Fruit fly (Drosophila melanogaster) whole organism, embryonic: ENCODE measurements around the gene tutl.

Source experiments
- Abd-B ChIP-seq: fragments of 200-800 bp; sonication (Bioruptor generic); optimal IDR thresholded peaks from 2 replicates; lab custom pipeline; 2018; ENCODE audit warnings: missing biosample characterization, mild to moderate bottlenecking, missing genetic modification characterization, moderate library complexity
- Antp ChIP-seq: fragments of 200-800 bp; sonication (Bioruptor generic); optimal IDR thresholded peaks from 3 replicates; lab custom pipeline; 2016; ENCODE audit warnings: missing biosample characterization, missing genetic modification characterization
- Atf6 ChIP-seq: fragments of 200-800 bp; sonication (Bioruptor generic); IDR thresholded peaks from 2 replicates; pipeline ENCODE4 v1.3.6; 2022; ENCODE audit warnings: missing biosample characterization, missing genetic modification characterization
- B-H1 ChIP-seq: fragments of 200-800 bp; sonication (Bioruptor generic); IDR thresholded peaks from 3 replicates; pipeline ENCODE4 v1.3.6; 2022; ENCODE audit warnings: missing biosample characterization, missing genetic modification characterization
- BEAF-32 ChIP-seq: fragments of 200-800 bp; sonication (Bioruptor generic); optimal IDR thresholded peaks from 3 replicates; lab custom pipeline; 2017; ENCODE audit warnings: missing biosample characterization, missing genetic modification characterization, mild to moderate bottlenecking, moderate library complexity, missing genetic modification reagents
- Blimp-1 ChIP-seq: fragments of 200-800 bp; sonication (Bioruptor generic); optimal IDR thresholded peaks from 3 replicates; lab custom pipeline; 2018; ENCODE audit warnings: missing biosample characterization, missing genetic modification characterization, mild to moderate bottlenecking, moderate library complexity, missing genetic modification reagents
- CG11093 ChIP-seq: fragments of 200-800 bp; sonication (Bioruptor generic); IDR thresholded peaks from 3 replicates; pipeline ENCODE4 v1.3.6; 2022; ENCODE audit warnings: missing biosample characterization, missing genetic modification characterization
- CG14667 ChIP-seq: fragments of 200-800 bp; sonication (Bioruptor generic); IDR thresholded peaks from 2 replicates; pipeline ENCODE4 v1.3.6; 2022; ENCODE audit warnings: missing biosample characterization, missing genetic modification characterization
- CG17568 ChIP-seq: fragments of 200-800 bp; sonication (Bioruptor generic); optimal IDR thresholded peaks from 2 replicates; lab custom pipeline; 2018; ENCODE audit warnings: missing biosample characterization, mild to moderate bottlenecking, missing genetic modification characterization, moderate library complexity
- CG17802 ChIP-seq: fragments of 200-800 bp; sonication (Bioruptor generic); optimal IDR thresholded peaks from 2 replicates; lab custom pipeline; 2018; ENCODE audit warnings: missing biosample characterization, mild to moderate bottlenecking, missing genetic modification characterization, moderate library complexity
- CG17912 ChIP-seq: fragments of 200-800 bp; sonication (Bioruptor generic); optimal IDR thresholded peaks from 2 replicates; lab custom pipeline; 2018; ENCODE audit warnings: missing biosample characterization, mild to moderate bottlenecking, missing genetic modification characterization
- CG1792 ChIP-seq: fragments of 200-800 bp; sonication (Bioruptor generic); optimal IDR thresholded peaks from 2 replicates; lab custom pipeline; 2016; ENCODE audit warnings: missing biosample characterization, missing genetic modification characterization
- CG34224 ChIP-seq: fragments of 200-800 bp; sonication (Bioruptor generic); IDR thresholded peaks from 3 replicates; pipeline ENCODE4 v1.3.6; 2022; ENCODE audit warnings: missing biosample characterization, missing genetic modification characterization; ENCODE audit not compliant: partially characterized antibody
- CG5245 ChIP-seq: fragments of 200-800 bp; sonication (Bioruptor generic); optimal IDR thresholded peaks from 3 replicates; lab custom pipeline; 2016; ENCODE audit warnings: missing biosample characterization, missing genetic modification characterization
- CG9932 ChIP-seq: fragments of 200-800 bp; sonication (Bioruptor generic); IDR thresholded peaks from 2 replicates; pipeline ENCODE4 v1.3.6; 2022; ENCODE audit warnings: missing biosample characterization, missing genetic modification characterization
- Dbx ChIP-seq: fragments of 200-800 bp; sonication (Bioruptor generic); IDR thresholded peaks from 3 replicates; pipeline ENCODE4 v1.3.6; 2022; ENCODE audit warnings: missing biosample characterization, missing genetic modification characterization
- ERR ChIP-seq: fragments of 200-800 bp; sonication (Bioruptor generic); optimal IDR thresholded peaks from 2 replicates; lab custom pipeline; 2016; ENCODE audit warnings: missing biosample characterization, missing genetic modification characterization
- Fer1 ChIP-seq: fragments of 200-800 bp; sonication (Bioruptor generic); optimal IDR thresholded peaks from 2 replicates; lab custom pipeline; 2017; ENCODE audit warnings: missing biosample characterization, mild to moderate bottlenecking, missing genetic modification characterization
- HHEX ChIP-seq: fragments of 200-800 bp; sonication (Bioruptor generic); optimal IDR thresholded peaks from 3 replicates; lab custom pipeline; 2017; ENCODE audit warnings: missing biosample characterization, mild to moderate bottlenecking, missing genetic modification characterization, missing genetic modification reagents
- HLH4C ChIP-seq: fragments of 200-800 bp; sonication (Bioruptor generic); IDR thresholded peaks from 3 replicates; pipeline ENCODE4 v1.3.6; 2022; ENCODE audit warnings: missing biosample characterization, missing genetic modification characterization; ENCODE audit not compliant: partially characterized antibody
- Hsf ChIP-seq: fragments of 200-800 bp; sonication (Bioruptor generic); optimal IDR thresholded peaks from 3 replicates; lab custom pipeline; 2016; ENCODE audit warnings: missing biosample characterization, missing genetic modification characterization
- Kr ChIP-seq: fragments of 200-800 bp; sonication (Bioruptor generic); optimal IDR thresholded peaks from 2 replicates; lab custom pipeline; 2017; ENCODE audit warnings: missing biosample characterization, mild to moderate bottlenecking, missing genetic modification characterization
- MTF-1 ChIP-seq: fragments of 200-800 bp; sonication (Bioruptor generic); optimal IDR thresholded peaks from 2 replicates; lab custom pipeline; 2018; ENCODE audit warnings: missing biosample characterization, mild to moderate bottlenecking, missing genetic modification characterization, borderline replicate concordance
- Mrtf ChIP-seq: fragments of 200-800 bp; sonication (Bioruptor generic); IDR thresholded peaks from 3 replicates; pipeline ENCODE4 v1.3.6; 2022; ENCODE audit warnings: missing biosample characterization, missing genetic modification characterization
- Scr ChIP-seq: fragments of 200-800 bp; sonication (Bioruptor generic); IDR thresholded peaks from 2 replicates; pipeline ENCODE4 v1.3.6; 2022; ENCODE audit warnings: missing biosample characterization, missing genetic modification characterization; ENCODE audit not compliant: partially characterized antibody
- ato ChIP-seq: fragments of 200-800 bp; sonication (Bioruptor generic); IDR thresholded peaks from 2 replicates; pipeline ENCODE4 v1.3.6; 2022; ENCODE audit warnings: missing biosample characterization, missing genetic modification characterization; ENCODE audit not compliant: partially characterized antibody
- bigmax ChIP-seq: fragments of 200-800 bp; sonication (Bioruptor generic); optimal IDR thresholded peaks from 2 replicates; lab custom pipeline; 2018; ENCODE audit warnings: missing biosample characterization, mild to moderate bottlenecking, missing genetic modification characterization
- corto ChIP-seq: fragments of 200-800 bp; sonication (Bioruptor generic); optimal IDR thresholded peaks from 2 replicates; lab custom pipeline; 2016; ENCODE audit warnings: missing biosample characterization, mild to moderate bottlenecking, missing genetic modification characterization, moderate library complexity
- dan ChIP-seq: fragments of 200-800 bp; sonication (Bioruptor generic); IDR thresholded peaks from 2 replicates; pipeline ENCODE4 v1.3.6; 2022; ENCODE audit warnings: missing biosample characterization, missing genetic modification characterization
- dm ChIP-seq: fragments of 200-800 bp; sonication (Bioruptor generic); optimal IDR thresholded peaks from 3 replicates; lab custom pipeline; 2016; ENCODE audit warnings: missing biosample characterization, missing genetic modification characterization
- dpn ChIP-seq, 2 experiments: fragments of 200-800 bp; sonication (Bioruptor generic); optimal IDR thresholded peaks; 3 replicates each; lab custom pipeline; 2016; ENCODE audit warnings: missing biosample characterization in 2 of 2, missing genetic modification characterization in 2 of 2
- dysf ChIP-seq: fragments of 200-800 bp; sonication (Bioruptor generic); IDR thresholded peaks from 3 replicates; pipeline ENCODE4 v1.3.6; 2022; ENCODE audit warnings: missing biosample characterization, missing genetic modification characterization
- fd64A ChIP-seq: fragments of 200-800 bp; sonication (Bioruptor generic); optimal IDR thresholded peaks from 3 replicates; lab custom pipeline; 2018; ENCODE audit warnings: missing biosample characterization, mild to moderate bottlenecking, missing genetic modification characterization
- gce ChIP-seq: fragments of 200-800 bp; sonication (Bioruptor generic); IDR thresholded peaks from 3 replicates; pipeline ENCODE4 v1.3.6; 2022; ENCODE audit warnings: missing biosample characterization, missing genetic modification characterization
- gcm ChIP-seq: fragments of 200-800 bp; sonication (Bioruptor generic); optimal IDR thresholded peaks from 2 replicates; lab custom pipeline; 2019; ENCODE audit warnings: missing biosample characterization, mild to moderate bottlenecking, missing genetic modification characterization, moderate library complexity
- kay ChIP-seq: fragments of 200-800 bp; sonication (Bioruptor generic); optimal IDR thresholded peaks from 2 replicates; lab custom pipeline; 2016; ENCODE audit warnings: missing biosample characterization, missing genetic modification characterization
- lbe ChIP-seq: fragments of 200-800 bp; sonication (Bioruptor generic); optimal IDR thresholded peaks from 2 replicates; lab custom pipeline; 2016; ENCODE audit warnings: missing biosample characterization, mild to moderate bottlenecking, missing genetic modification characterization
- nau ChIP-seq: fragments of 200-800 bp; sonication (Bioruptor generic); optimal IDR thresholded peaks from 3 replicates; lab custom pipeline; 2017; ENCODE audit warnings: missing biosample characterization, mild to moderate bottlenecking, missing genetic modification characterization, missing genetic modification reagents
- nmo ChIP-seq: fragments of 200-800 bp; sonication (Bioruptor generic); optimal IDR thresholded peaks from 2 replicates; lab custom pipeline; 2018; ENCODE audit warnings: missing biosample characterization, mild to moderate bottlenecking, missing genetic modification characterization, moderate library complexity
- onecut ChIP-seq: fragments of 200-800 bp; sonication (Bioruptor generic); IDR thresholded peaks from 2 replicates; pipeline ENCODE4 v1.3.6; 2022; ENCODE audit warnings: missing biosample characterization, missing genetic modification characterization
- p53 ChIP-seq: fragments of 200-800 bp; sonication (Bioruptor generic); optimal IDR thresholded peaks from 2 replicates; lab custom pipeline; 2016; ENCODE audit warnings: missing biosample characterization, missing genetic modification characterization
- repo ChIP-seq: fragments of 200-800 bp; sonication (Bioruptor generic); optimal IDR thresholded peaks from 2 replicates; lab custom pipeline; 2016; ENCODE audit warnings: missing biosample characterization, missing genetic modification characterization
- rib ChIP-seq: fragments of 200-800 bp; sonication (Bioruptor generic); IDR thresholded peaks from 2 replicates; pipeline ENCODE4 v1.3.6; 2022; ENCODE audit warnings: missing biosample characterization, missing genetic modification characterization
- run ChIP-seq: fragments of 200-800 bp; sonication (Bioruptor generic); optimal IDR thresholded peaks from 3 replicates; lab custom pipeline; 2018; ENCODE audit warnings: missing biosample characterization, mild to moderate bottlenecking, missing genetic modification characterization
- sna ChIP-seq: fragments of 200-800 bp; sonication (Bioruptor generic); IDR thresholded peaks from 2 replicates; pipeline ENCODE4 v1.3.6; 2022; ENCODE audit warnings: missing biosample characterization, missing genetic modification characterization; ENCODE audit not compliant: partially characterized antibody
- sug ChIP-seq: fragments of 200-800 bp; optimal IDR thresholded peaks from 2 replicates; lab custom pipeline; 2019; ENCODE audit warnings: missing biosample characterization, mild to moderate bottlenecking, missing genetic modification characterization, moderate library complexity
- trem ChIP-seq: fragments of 200-800 bp; optimal IDR thresholded peaks from 3 replicates; lab custom pipeline; 2019; ENCODE audit warnings: missing biosample characterization, mild to moderate bottlenecking, missing genetic modification characterization, moderate library complexity
- wdn ChIP-seq: fragments of 200-800 bp; sonication (Bioruptor generic); IDR thresholded peaks from 2 replicates; pipeline ENCODE4 v1.3.6; 2022; ENCODE audit warnings: missing biosample characterization, missing genetic modification characterization
- wek ChIP-seq: fragments of 200-800 bp; sonication (Bioruptor generic); optimal IDR thresholded peaks from 3 replicates; lab custom pipeline; 2018; ENCODE audit warnings: missing biosample characterization, mild to moderate bottlenecking, missing genetic modification characterization, moderate library complexity

tutl gene

DNA sequence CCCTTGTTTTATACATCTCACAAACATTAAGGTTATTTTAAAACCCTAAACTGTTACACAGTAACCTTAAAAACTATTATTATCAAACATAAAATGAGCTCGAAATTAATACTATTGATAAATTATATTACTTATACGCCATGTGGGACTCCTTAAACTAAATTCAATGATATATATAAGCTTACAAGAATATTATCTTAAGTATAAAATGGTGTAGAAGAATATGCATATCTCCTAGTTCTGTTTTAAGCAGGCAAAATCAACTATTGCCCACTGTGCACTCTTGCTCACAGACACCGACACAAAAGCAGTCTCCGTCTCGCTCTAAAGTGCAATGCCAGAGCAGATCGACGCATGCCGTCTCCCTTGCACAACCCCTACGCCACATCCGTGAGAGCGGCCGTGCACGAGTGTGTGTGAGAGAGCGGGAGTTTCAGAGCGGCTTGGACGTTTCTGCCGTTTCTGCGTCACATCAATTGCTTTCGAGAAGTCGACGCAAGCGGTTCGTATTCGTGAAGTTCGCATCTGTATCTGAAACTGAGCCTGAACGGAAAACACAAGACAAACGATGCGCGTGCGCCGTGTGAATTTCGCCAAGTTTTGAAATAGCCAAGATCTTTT lies 88.7 kb downstream of the tutl start (continued):
- peak; percentile 82 for TF ChIP-seq trem (tag; lab: Kevin White, UChicago)
- TF ChIP-seq Mrtf = 0 out of 3 replicates have a peak, but pooled peaks have one; percentile 41
- TF ChIP-seq repo (GFP tag; lab: Kevin White, UChicago) = no peak
- no peak for TF ChIP-seq CG14667
- peak; percentile 80 for TF ChIP-seq Kr
- no peak for TF ChIP-seq CG1792 (GFP tag; lab: Kevin White, UChicago)
- TF ChIP-seq bigmax (GFP tag; lab: Kevin White, UChicago) = no peak
- TF ChIP-seq p53 (GFP tag; lab: Kevin White, UChicago) = no peak
- 0 out of 3 replicates have a peak, but pooled peaks have one; percentile 15 for TF ChIP-seq CG11093 (GFP tag; lab: Robert Waterston, UW)
- no peak for TF ChIP-seq Dbx (GFP tag; lab: Robert Waterston, UW)
- TF ChIP-seq Scr (GFP tag; lab: Robert Waterston, UW) = 0 out of 2 replicates have a peak, but pooled peaks have one; percentile 15
- TF ChIP-seq gce = no peak
- TF ChIP-seq HLH4C (GFP tag; lab: Robert Waterston, UW) = peak; percentile 25; the same call in 1 of the 3 replicates
- peak; percentile 44; the same call in 1 of the 3 replicates for TF ChIP-seq dysf
- TF ChIP-seq onecut (GFP tag; lab: Robert Waterston, UW) = peak; percentile 48; the same call in 1 of the 2 replicates
- no peak for TF ChIP-seq Abd-B (GFP tag; lab: Kevin White, UChicago)
- no peak for TF ChIP-seq sna
- TF ChIP-seq HHEX (GFP tag; lab: Kevin White, UChicago) = no peak
- TF ChIP-seq run = peak; percentile 47
- no peak for TF ChIP-seq Hsf (GFP tag; lab: Kevin White, UChicago)
- no peak for TF ChIP-seq dm (GFP tag; lab: Kevin White, UChicago)
- TF ChIP-seq ERR (GFP tag; lab: Kevin White, UChicago) = no peak
- peak in 1 of 2 experiments; percentile 52 for TF ChIP-seq dpn (GFP tag; optimal IDR thresholded peaks at IDR 0.05; lab: Kevin White, UChicago)
- no peak for TF ChIP-seq CG5245 (GFP tag; lab: Kevin White, UChicago)
- no peak for TF ChIP-seq B-H1 (GFP tag; lab: Robert Waterston, UW)
- peak; percentile 59 for TF ChIP-seq Blimp-1 (GFP tag; lab: Kevin White, UChicago)
- TF ChIP-seq sug = no peak
- no peak; the same call in 1 of the 2 replicates for TF ChIP-seq rib
- peak; percentile 31 for TF ChIP-seq nau
- peak; percentile 10 for TF ChIP-seq wek (GFP tag; lab: Kevin White, UChicago)
- TF ChIP-seq Antp (GFP tag; lab: Kevin White, UChicago) = no peak
- no peak for TF ChIP-seq MTF-1
- TF ChIP-seq CG34224 (GFP tag; lab: Robert Waterston, UW) = no peak; the same call in 2 of the 3 replicates
- TF ChIP-seq Atf6 (GFP tag; lab: Robert Waterston, UW) = no peak
- no peak for TF ChIP-seq CG17802 (tag; lab: Kevin White, UChicago)
- no peak for TF ChIP-seq fd64A (GFP tag; lab: Kevin White, UChicago)
- no peak for TF ChIP-seq wdn (GFP tag; lab: Robert Waterston, UW)
- TF ChIP-seq gcm (GFP tag; lab: Kevin White, UChicago) = peak; percentile 81
- TF ChIP-seq lbe (GFP tag; lab: Kevin White, UChicago) = peak; percentile 5
- no peak for TF ChIP-seq BEAF-32 (GFP tag; lab: Kevin White, UChicago)
- TF ChIP-seq corto = no peak
- TF ChIP-seq ato = no peak
- peak; percentile 6 for TF ChIP-seq kay (GFP tag; lab: Kevin White, UChicago)
- no peak for TF ChIP-seq dan (GFP tag; lab: Robert Waterston, UW)
- TF ChIP-seq Fer1 (GFP tag; lab: Kevin White, UChicago) = peak; percentile 13
- TF ChIP-seq CG9932 (GFP tag; lab: Robert Waterston, UW) = no peak
- TF ChIP-seq CG17912 = no peak
- TF ChIP-seq CG17568 (GFP tag; lab: Kevin White, UChicago) = no peak
- TF ChIP-seq nmo (GFP tag; lab: Kevin White, UChicago) = peak; percentile 80
